Fruit fly (Drosophila melanogaster): ENCODE results near the gene COX7A.

COX7A gene

DNA sequence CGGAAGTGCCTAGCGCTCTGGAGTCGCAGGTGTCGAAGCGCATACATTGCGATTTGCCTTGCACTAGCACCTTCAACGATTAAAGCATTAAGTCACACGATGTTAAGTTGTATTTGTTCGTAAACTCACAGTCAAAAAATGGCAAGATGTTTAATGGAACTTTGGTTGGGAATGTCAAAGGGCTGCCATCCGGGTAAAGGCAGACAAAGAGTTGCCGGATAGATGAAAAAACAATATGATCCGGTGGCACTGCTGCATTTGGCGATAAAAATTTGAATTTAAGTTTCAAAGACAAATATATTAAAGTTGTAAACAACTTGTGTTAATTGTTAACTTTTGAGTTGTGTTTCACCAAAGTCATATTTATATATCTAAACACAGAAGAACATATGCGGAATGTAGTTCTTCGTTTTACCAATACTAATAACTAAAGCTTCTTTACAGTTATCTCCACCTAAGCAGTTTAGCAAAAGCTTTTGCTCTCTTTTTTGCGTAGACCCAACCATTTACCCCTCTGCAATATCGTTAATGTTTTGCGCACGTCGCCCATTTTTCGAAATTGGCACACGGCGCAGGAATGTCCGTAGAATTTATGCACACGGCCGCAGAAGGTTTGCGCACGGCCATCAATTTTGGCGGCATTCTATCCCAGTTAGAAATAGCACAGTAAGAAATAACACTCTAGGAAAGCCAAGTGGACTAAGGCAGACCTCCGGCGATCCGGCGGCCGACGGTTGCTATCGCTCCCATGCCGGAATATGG lies 24.3 kb downstream of the COX7A start, which contains the start of gene Coq2:
TSS of gene Coq2 (minus strand) at position 200 of the 762 bp plus-strand sequence.
- TF ChIP-seq CG17801 (GFP tag; optimal IDR thresholded peaks at IDR 0.05; ENCODE audit: partially characterized antibody), result no peak

DNA sequence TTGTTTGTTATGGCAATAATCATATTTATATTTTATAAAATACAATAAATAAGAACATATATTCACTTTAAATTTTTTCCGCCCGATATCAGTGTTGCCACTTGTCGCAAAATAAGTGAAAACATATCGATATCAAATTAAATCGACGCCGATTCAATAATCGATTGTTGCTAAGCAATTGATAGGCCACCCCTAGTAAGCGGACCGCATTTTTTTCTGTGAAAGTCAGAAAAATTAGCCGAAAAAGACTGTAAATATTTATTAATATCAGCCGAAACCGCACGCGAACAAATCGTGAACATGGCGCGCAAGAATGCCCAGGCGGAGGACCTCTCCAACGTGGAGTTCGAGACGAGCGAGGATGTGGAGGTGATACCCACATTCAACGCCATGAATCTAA lies 27.8 kb downstream of the COX7A start, which contains the start of gene CG7483:
TSS of gene CG7483 (plus strand) at position 171 of the 400 bp plus-strand sequence.
- peak; percentile 58 for TF ChIP-seq CG17801 (GFP tag; optimal IDR thresholded peaks at IDR 0.05; ENCODE audit: partially characterized antibody)

DNA sequence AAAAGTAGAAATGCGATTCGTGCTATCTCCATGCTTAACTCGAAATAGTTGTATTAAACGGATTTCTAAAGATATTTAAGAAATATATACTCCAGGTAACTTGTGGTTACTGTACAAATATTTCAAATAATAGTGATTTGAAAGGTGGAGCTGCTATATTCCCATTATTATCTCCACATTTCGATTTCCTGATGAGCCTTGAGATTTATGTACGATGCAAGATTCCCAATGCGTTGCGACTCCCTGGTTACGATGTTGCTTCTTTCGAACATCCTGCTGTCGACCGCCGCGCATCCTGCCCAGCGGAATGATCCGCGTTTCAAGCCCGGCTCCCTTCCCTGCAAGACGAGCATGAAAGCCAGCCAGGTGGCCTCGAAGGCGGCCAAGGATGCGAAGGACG lies 28.8 kb downstream of the COX7A start, which contains the start of the genes CG11694 and CG11698:
TSS of gene CG11694 (minus strand) at position 101 of the 400 bp plus-strand sequence.
TSS of gene CG11698 (plus strand) at position 152 of the 400 bp plus-strand sequence.
- TF ChIP-seq CG17801 (GFP tag; optimal IDR thresholded peaks at IDR 0.05; ENCODE audit: partially characterized antibody), result no peak

DNA sequence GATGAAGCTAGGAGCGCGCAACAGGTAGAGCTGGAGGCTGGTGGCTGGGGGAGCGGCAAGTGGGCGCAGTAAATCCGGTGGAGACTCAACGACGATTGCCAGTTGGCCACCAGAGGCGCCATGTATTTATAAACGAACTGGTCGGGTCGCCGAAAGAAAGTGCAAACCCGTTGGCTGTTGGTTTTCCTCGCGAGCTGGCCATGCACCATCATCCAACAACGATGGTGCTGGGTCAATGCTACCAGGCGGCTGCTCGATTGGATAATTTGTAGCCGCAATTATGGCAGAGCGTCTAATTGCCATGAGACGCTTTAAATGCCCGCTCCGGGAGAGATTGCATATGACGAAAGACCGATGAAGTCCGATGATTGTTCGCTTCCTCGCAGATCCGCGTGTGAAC lies 30.2 kb downstream of the COX7A start, which contains the start of gene CG11693:
TSS of gene CG11693 (minus strand) at position 101 of the 400 bp plus-strand sequence.
- no peak for TF ChIP-seq CG17801 (GFP tag; optimal IDR thresholded peaks at IDR 0.05; ENCODE audit: partially characterized antibody)

DNA sequence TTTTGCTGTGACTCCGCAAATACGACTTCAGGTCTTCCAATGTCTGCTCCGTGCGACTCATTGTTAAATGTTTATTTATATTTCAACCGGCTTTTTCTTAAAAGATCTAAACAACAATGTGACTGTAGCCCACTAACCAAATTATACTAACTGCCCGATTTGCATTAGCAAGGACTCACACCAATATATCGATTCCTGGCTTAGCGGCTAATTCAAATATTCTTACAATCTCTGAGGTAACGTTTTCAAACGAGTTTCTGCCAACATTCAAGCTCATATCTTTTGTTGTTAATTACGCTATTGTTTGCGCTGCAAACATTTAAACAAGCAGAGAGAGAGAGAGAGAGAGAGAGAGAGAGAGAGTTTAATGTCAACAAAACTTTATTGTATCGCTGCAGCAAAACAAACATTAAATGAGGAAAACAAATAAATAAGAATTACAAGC lies 32.3 kb downstream of the COX7A start, which contains the start of gene tex:
TSS of gene tex (minus strand) at position 131 of the 445 bp plus-strand sequence.
- TF ChIP-seq CG17801 (GFP tag; optimal IDR thresholded peaks at IDR 0.05; ENCODE audit: partially characterized antibody), result no peak

DNA sequence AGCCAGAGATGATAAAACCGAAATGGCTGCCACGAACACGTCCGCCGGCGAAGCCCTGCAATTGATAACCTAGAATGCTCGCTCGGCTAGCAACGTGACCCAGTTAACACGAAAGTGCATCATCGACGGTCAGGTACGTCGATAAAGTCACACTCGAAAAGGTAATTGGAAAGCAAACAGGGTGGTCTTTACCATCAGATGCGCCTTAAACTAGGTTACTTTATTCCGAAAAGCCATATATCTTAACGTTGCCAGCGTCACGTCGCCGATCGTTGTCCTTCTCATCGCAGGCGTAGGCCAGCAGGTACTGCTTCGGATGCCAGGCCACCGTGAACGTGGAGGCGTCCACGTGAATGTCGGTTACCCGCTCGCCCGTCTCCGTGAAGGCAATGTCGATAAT lies 33.6 kb downstream of the COX7A start:
- no peak for TF ChIP-seq CG17801 (GFP tag; optimal IDR thresholded peaks at IDR 0.05; ENCODE audit: partially characterized antibody)

DNA sequence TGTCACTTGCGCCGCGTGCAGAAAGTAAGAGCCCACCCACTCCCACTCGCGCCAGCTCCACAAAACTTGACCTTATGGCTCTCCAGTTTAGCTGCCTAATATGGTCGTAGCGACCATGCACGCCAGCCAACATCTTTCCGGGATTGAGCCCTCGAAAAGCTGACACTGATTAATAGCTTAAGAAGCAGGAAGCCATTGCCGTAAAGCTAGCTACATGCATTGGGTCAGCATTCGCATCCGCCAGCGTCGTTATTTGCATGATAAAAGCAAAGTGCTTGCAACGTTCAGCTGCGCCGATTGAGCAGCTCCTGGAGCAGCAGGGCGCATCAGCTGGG lies 33.9 kb downstream of the COX7A start:
- no peak for TF ChIP-seq CG17801 (GFP tag; optimal IDR thresholded peaks at IDR 0.05; ENCODE audit: partially characterized antibody)

DNA sequence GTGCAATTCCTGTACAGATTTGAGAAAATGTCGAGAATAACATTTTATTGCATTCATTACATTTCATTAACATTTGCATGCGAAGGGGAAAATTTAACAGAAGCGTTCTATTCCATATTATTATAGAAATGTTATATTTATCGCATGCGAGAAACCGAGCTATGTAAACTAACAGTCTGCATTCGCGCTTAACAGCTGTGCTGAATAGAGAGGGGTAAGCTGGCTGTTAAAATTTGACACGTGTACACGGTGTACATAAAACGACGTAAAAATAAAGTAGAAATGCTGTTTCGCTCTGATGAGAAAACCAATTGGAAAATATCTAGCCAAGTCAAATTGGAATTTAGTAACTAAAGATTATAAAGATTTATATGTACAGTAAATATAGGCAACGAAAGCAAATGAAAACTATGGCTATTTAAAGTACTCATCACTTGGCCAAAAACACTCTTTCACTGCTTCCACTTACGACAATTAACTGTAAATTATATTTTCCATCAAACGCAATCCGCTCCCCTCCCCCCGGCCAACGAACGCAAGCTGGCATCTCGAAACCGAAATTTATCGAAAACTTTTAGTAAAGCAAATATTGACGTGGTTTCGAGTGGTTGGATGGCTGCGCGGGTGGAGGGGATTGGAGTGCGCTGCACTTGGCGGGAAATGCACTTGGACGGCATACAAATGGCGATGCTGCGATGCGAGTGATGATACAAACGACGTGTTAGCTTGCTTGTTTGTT lies 34.5 kb downstream of the COX7A start:
- TF ChIP-seq CG17801 (GFP tag; optimal IDR thresholded peaks at IDR 0.05; ENCODE audit: partially characterized antibody), result no peak

DNA sequence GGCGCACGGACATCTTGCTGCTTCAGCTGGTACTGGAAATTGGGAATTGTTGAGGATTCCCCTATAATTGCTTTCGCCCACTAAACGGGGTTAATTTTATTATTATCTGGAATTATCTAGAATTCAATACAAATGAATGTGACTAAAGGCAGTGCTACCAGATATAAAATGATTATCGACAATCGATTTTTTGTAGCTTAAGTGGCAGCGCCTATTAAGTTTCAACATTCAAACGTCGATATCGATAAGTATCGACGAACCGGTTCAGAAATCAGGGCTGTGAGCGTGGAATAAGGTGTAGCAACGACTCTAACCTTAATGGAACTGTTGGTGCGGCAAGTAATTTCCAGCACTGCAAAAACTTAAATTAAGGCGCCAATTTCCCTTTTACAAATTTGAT lies 35.7 kb downstream of the COX7A start, which contains the start of gene Sgt1:
TSS of gene Sgt1 (minus strand) at position 165 of the 400 bp plus-strand sequence.
- peak; percentile 37 for TF ChIP-seq CG17801 (GFP tag; optimal IDR thresholded peaks at IDR 0.05; ENCODE audit: partially characterized antibody)

DNA sequence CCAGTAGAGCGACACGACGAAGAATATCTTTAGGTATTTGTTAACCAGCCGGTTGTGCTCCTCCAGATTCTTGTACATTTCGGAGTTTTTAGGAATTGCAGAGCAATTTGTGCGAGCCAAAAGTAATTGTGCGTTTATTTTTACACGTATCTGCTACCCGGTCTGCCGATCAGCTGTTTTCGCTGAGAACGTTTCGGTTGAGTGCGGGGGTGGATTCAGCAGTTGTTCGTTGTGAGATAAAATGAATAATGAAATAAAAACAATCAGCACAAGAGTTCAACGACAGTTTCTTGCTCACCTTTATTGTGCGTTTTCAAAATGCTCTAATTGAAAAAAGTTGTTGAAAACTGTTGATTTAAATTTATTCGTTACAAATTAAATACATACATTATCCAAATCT lies 37.0 kb downstream of the COX7A start, which contains the start of gene nac:
TSS of gene nac (minus strand) at position 176 of the 400 bp plus-strand sequence.
- TF ChIP-seq CG17801 (GFP tag; optimal IDR thresholded peaks at IDR 0.05; ENCODE audit: partially characterized antibody), result no peak

DNA sequence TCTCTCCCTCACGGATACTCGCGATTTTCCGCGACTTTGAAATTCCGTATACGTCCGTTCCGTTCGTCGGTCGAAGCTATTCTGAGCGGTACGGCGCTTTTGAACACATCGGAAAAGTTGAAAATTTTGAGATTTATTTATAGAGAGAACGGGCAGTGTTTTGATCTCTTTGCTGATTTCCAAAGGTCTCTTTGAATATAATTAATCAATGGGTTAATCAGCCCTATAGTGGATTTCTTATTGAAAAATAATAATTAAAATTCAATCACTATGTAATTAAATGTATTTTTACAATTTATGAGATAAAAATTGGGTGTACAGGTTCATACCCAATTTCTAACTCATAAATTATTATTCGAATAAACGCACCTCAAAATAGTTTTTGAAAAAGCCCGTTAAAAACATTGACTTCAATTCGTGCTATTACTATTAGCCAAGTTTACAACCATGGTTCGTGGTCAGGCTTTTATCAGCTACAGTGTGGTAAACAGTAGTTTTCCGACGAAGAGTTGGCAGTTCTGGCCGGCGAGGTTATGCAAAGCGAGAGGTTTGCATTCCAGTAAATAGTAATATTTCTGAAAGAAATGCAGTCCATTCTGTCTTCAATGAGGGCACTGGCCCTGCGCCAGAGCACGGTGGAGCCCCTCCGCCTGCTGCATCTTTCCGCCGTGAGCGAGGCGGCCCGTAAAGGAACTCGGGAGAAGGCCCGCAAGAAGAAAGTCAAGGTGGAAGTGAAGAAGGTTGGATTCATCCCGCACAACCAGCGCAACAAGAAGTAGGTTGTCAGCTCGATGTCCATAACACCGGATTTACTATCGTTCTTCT lies 39.7 kb downstream of the COX7A start, which contains the start of the genes CG9626 and mRpL1:
TSS of gene CG9626 (minus strand) at position 51 of the 825 bp plus-strand sequence.
TSS of gene mRpL1 (plus strand) at position 513 of the 825 bp plus-strand sequence.
- no peak for TF ChIP-seq CG17801 (GFP tag; optimal IDR thresholded peaks at IDR 0.05; ENCODE audit: partially characterized antibody)

DNA sequence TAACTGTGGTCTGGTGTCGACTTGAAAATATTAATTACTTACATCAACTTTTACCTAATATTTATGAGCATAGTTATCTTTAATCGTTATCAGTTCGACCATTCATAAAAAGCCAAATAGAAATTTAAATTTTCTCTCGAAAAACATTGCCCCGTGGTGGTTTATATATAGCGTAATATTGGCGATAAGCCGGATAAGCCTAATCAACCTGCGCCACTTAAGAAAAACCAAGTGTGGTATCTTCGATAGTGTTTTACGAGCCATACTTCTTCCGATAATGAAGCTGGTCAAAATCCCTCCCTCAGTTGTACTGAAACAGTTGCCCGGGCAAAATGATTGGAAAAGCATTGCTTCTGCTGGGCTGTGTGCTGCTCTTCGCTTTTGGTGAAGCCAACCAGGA lies 48.8 kb downstream of the COX7A start, which contains the start of gene CG31463:
TSS of gene CG31463 (plus strand) at position 302 of the 400 bp plus-strand sequence.
- TF ChIP-seq CG17801 (GFP tag; optimal IDR thresholded peaks at IDR 0.05; ENCODE audit: partially characterized antibody), result no peak

DNA sequence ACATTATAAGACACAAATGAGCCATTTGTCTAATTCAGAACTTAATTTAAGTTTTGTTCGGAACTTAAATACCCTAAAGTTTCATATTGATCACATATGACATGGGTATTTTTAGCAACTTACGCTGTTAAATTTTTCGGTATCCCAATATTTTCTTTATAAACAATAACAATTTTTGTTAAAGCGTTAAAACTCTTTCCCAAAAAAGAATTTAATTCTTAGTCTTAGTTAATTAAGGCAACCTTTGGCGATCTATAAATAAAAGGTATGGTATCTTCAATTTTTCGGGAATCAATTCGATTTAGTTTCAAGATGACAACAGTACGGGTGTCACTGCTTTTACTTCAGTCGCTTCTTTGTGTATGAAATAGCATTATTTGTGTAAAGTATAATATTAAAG lies 49.9 kb downstream of the COX7A start, which contains the start of gene CG31464:
TSS of gene CG31464 (plus strand) at position 301 of the 400 bp plus-strand sequence.
- no peak for TF ChIP-seq CG17801 (GFP tag; optimal IDR thresholded peaks at IDR 0.05; ENCODE audit: partially characterized antibody)

DNA sequence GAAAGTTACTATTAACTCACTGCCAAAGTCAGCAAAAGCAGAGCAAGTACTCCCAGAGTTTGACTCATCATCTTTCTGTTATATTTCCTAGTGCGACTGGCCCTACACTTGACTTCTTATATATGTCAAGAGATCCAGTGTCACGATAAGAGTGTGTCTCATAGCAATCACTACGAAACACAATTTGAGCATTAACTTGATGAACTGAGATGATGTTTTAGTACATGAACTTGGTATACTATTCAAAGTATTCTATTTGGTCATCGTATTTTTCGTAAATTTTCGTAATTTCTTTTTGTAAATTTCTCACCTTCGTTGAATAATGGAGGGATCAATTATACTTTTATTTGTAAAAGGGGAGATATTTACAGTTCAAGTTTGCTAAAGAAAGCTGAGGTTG lies 50.4 kb downstream of the COX7A start, which contains the start of gene CG11672:
TSS of gene CG11672 (minus strand) at position 101 of the 400 bp plus-strand sequence.
- no peak for TF ChIP-seq CG17801 (GFP tag; optimal IDR thresholded peaks at IDR 0.05; ENCODE audit: partially characterized antibody)

Measured in ovary, adult (tissue).